Fruit fly (Drosophila melanogaster): ENCODE measurements around the gene Pgam5.

- TF ChIP-seq pros (GFP tag; optimal IDR thresholded peaks at IDR 0.05) (no peak), toy (GFP tag; IDR thresholded peaks at IDR 0.05) (no peak), NC2α (GFP tag; optimal IDR thresholded peaks at IDR 0.05) (no peak), Ssrp (tag; optimal IDR thresholded peaks at IDR 0.05) (no peak), mam (GFP tag; optimal IDR thresholded peaks at IDR 0.05) (peak; percentile 16), CG33213 (GFP tag; optimal IDR thresholded peaks at IDR 0.05) (peak; percentile 12), CG2129 (GFP tag; IDR thresholded peaks at IDR 0.05; ENCODE audit: partially characterized antibody) (peak; percentile 44; the same call in 1 of the 2 replicates), CG18599 (GFP tag; optimal IDR thresholded peaks at IDR 0.05) (no peak), CG2116 (GFP tag; optimal IDR thresholded peaks at IDR 0.05) (peak; percentile 93), HLH3B (GFP tag; IDR thresholded peaks at IDR 0.05) (no peak), CG2889 (GFP tag; IDR thresholded peaks at IDR 0.05) (no peak), NFAT (GFP tag; IDR thresholded peaks at IDR 0.05) (no peak)
These were observed 16.6 kb upstream of the Pgam5 start, which contains the start of the genes trr and mRpL16 for dm6 chrX:1889926-1890325.

All from whole organism, embryonic.